Fruit fly (Drosophila melanogaster): ENCODE measurements around the gene CG17490.

The CG17490 gene

dm6 chr2L:22537368-22537767 is at the start of gene CG17490:
Gene CG17490, plus strand, starts transcription at chr2L:22537668.
- no peak for TF ChIP-seq Hr78 (GFP tag; optimal IDR thresholded peaks at IDR 0.05)
- no peak for TF ChIP-seq Abd-B (GFP tag; optimal IDR thresholded peaks at IDR 0.05)
- TF ChIP-seq usp (GFP tag; optimal IDR thresholded peaks at IDR 0.05) = no peak
- no peak for TF ChIP-seq brk (GFP tag; optimal IDR thresholded peaks at IDR 0.05)
- no peak for TF ChIP-seq CG9705 (GFP tag; optimal IDR thresholded peaks at IDR 0.05)
- no peak for TF ChIP-seq GATAd (GFP tag; optimal IDR thresholded peaks at IDR 0.05)

dm6 chr2L:22536488-22537041 is 903 bp upstream of the CG17490 start, which contains the start of gene RpL5:
Gene RpL5, minus strand, starts transcription at chr2L:22536884.
- peak; percentile 38 for TF ChIP-seq rgr (GFP tag; optimal IDR thresholded peaks at IDR 0.05)
- peak; percentile 44 for TF ChIP-seq N (GFP tag; optimal IDR thresholded peaks at IDR 0.05)
- TF ChIP-seq CrebA (GFP tag; optimal IDR thresholded peaks at IDR 0.05; ENCODE audit: borderline replicate concordance) = peak; percentile 0
- no peak for TF ChIP-seq dsf (GFP tag; optimal IDR thresholded peaks at IDR 0.05; ENCODE audit: borderline replicate concordance)
- no peak for TF ChIP-seq OdsH (GFP tag; optimal IDR thresholded peaks at IDR 0.05)
- TF ChIP-seq woc (GFP tag; optimal IDR thresholded peaks at IDR 0.05) = peak; percentile 61
- peak; percentile 45 for TF ChIP-seq dmrt93B (GFP tag; optimal IDR thresholded peaks at IDR 0.05)
- TF ChIP-seq brk (GFP tag; optimal IDR thresholded peaks at IDR 0.05) = peak; percentile 34
- TF ChIP-seq CG9705 (GFP tag; optimal IDR thresholded peaks at IDR 0.05) = peak; percentile 39
- TF ChIP-seq HLH106 (tag; optimal IDR thresholded peaks at IDR 0.05) = peak; percentile 37
- TF ChIP-seq Hnf4 (GFP tag; optimal IDR thresholded peaks at IDR 0.05) = peak; percentile 20

- no peak for TF ChIP-seq jim (GFP tag; optimal IDR thresholded peaks at IDR 0.05)
- no peak for TF ChIP-seq lola (GFP tag; optimal IDR thresholded peaks at IDR 0.05)
- TF ChIP-seq Dfd (GFP tag; optimal IDR thresholded peaks at IDR 0.05) = no peak
- no peak for TF ChIP-seq HLH106 (tag; optimal IDR thresholded peaks at IDR 0.05)
- no peak for TF ChIP-seq OdsH (GFP tag; optimal IDR thresholded peaks at IDR 0.05)
- no peak for TF ChIP-seq tai (GFP tag; optimal IDR thresholded peaks at IDR 0.05)
- no peak for TF ChIP-seq fru (GFP tag; optimal IDR thresholded peaks at IDR 0.05)
- no peak for TF ChIP-seq sv (GFP tag; optimal IDR thresholded peaks at IDR 0.05)
- TF ChIP-seq woc (GFP tag; optimal IDR thresholded peaks at IDR 0.05) = peak; percentile 49
- no peak for TF ChIP-seq dmrt93B (GFP tag; optimal IDR thresholded peaks at IDR 0.05)
- no peak for TF ChIP-seq CrebA (GFP tag; optimal IDR thresholded peaks at IDR 0.05; ENCODE audit: borderline replicate concordance)
- no peak for TF ChIP-seq Vsx2 (GFP tag; optimal IDR thresholded peaks at IDR 0.05; ENCODE audit: partially characterized antibody)
- TF ChIP-seq rgr (GFP tag; optimal IDR thresholded peaks at IDR 0.05) = no peak
- TF ChIP-seq brk (GFP tag; optimal IDR thresholded peaks at IDR 0.05) = no peak
- no peak for TF ChIP-seq GATAd (GFP tag; optimal IDR thresholded peaks at IDR 0.05)
- peak; percentile 54 for TF ChIP-seq N (GFP tag; optimal IDR thresholded peaks at IDR 0.05)
- TF ChIP-seq Hr78 (GFP tag; optimal IDR thresholded peaks at IDR 0.05) = peak; percentile 75
- no peak for TF ChIP-seq Sp1 (GFP tag; optimal IDR thresholded peaks at IDR 0.05)
- TF ChIP-seq CG32264 (GFP tag; optimal IDR thresholded peaks at IDR 0.05) = no peak
- TF ChIP-seq ey (GFP tag; optimal IDR thresholded peaks at IDR 0.05) = no peak
- TF ChIP-seq CG9705 (GFP tag; optimal IDR thresholded peaks at IDR 0.05) = no peak
- no peak for TF ChIP-seq Mio (GFP tag; optimal IDR thresholded peaks at IDR 0.05)
- no peak for TF ChIP-seq Rel (GFP tag; optimal IDR thresholded peaks at IDR 0.05)
- TF ChIP-seq Rel (tag; optimal IDR thresholded peaks at IDR 0.05) = no peak
- no peak for TF ChIP-seq sage (GFP tag; optimal IDR thresholded peaks at IDR 0.05)
Measured at dm6 chr2L:22537940-22538657, 631 bp downstream of the CG17490 start.

- TF ChIP-seq sage (GFP tag; optimal IDR thresholded peaks at IDR 0.05) (no peak), sv (GFP tag; optimal IDR thresholded peaks at IDR 0.05) (no peak), rgr (GFP tag; optimal IDR thresholded peaks at IDR 0.05) (no peak)
Measured at dm6 chr2L:22550040-22550439, 12.6 kb downstream of the CG17490 start, which contains the start of gene CG17493. Gene CG17493, plus strand, starts transcription at chr2L:22550064.

- TF ChIP-seq dl (GFP tag; optimal IDR thresholded peaks at IDR 0.05; ENCODE audit: insufficient read depth in 1 of 2, partially characterized antibody in 2 of 2) (no peak), dsf (GFP tag; optimal IDR thresholded peaks at IDR 0.05; ENCODE audit: borderline replicate concordance) (no peak), jim (GFP tag; optimal IDR thresholded peaks at IDR 0.05) (no peak), Dfd (GFP tag; optimal IDR thresholded peaks at IDR 0.05) (peak; percentile 91)
Measured at dm6 chr2L:22566218-22566617, 28.8 kb downstream of the CG17490 start.
